Worm (Caenorhabditis elegans): ENCODE data around the gene ndus-8.

ce11 chrIII:7272828-7273227 lies 38.8 kb upstream of the ndus-8 start:
- TF ChIP-seq sox-4 (tag; optimal IDR thresholded peaks at IDR 0.05) (no peak), pqm-1 (tag; optimal IDR thresholded peaks at IDR 0.05) (no peak)

All from whole organism, late embryonic.